Fruit fly (Drosophila melanogaster) whole organism, prepupa: Measurements from ENCODE around the gene amon.

Source experiments
- CG10669 ChIP-seq: fragments of 200-800 bp; sonication (Bioruptor generic); optimal IDR thresholded peaks from 3 replicates; lab custom pipeline; 2018; ENCODE audit warnings: missing biosample characterization, mild to moderate bottlenecking, missing genetic modification characterization, moderate library complexity
- CG11762 ChIP-seq: fragments of 200-800 bp; sonication (Bioruptor generic); optimal IDR thresholded peaks from 3 replicates; lab custom pipeline; 2016; ENCODE audit warnings: missing biosample characterization, missing genetic modification characterization; ENCODE audit not compliant: insufficient read depth
- CG11902 ChIP-seq: fragments of 200-800 bp; sonication (Bioruptor generic); optimal IDR thresholded peaks from 3 replicates; lab custom pipeline; 2016; ENCODE audit warnings: missing biosample characterization, missing genetic modification characterization
- CG1621 ChIP-seq: fragments of 200-800 bp; sonication (Bioruptor generic); optimal IDR thresholded peaks from 3 replicates; lab custom pipeline; 2018; ENCODE audit warnings: missing biosample characterization, mild to moderate bottlenecking, missing genetic modification characterization
- CG3032 ChIP-seq: fragments of 200-800 bp; optimal IDR thresholded peaks from 2 replicates; lab custom pipeline; 2019; ENCODE audit warnings: missing biosample characterization, mild to moderate bottlenecking, missing genetic modification characterization, moderate library complexity
- CG31627 ChIP-seq: fragments of 200-800 bp; sonication (Bioruptor generic); optimal IDR thresholded peaks from 3 replicates; lab custom pipeline; 2016; ENCODE audit warnings: missing biosample characterization, missing genetic modification characterization
- CG32006 ChIP-seq: fragments of 200-800 bp; sonication (Bioruptor generic); optimal IDR thresholded peaks from 3 replicates; lab custom pipeline; 2017; ENCODE audit warnings: missing biosample characterization, mild to moderate bottlenecking, missing genetic modification characterization
- CG3919 ChIP-seq: fragments of 200-800 bp; sonication (Bioruptor generic); optimal IDR thresholded peaks from 3 replicates; lab custom pipeline; 2016; ENCODE audit warnings: missing biosample characterization, missing genetic modification characterization
- CG4318 ChIP-seq: fragments of 200-800 bp; sonication (Bioruptor generic); optimal IDR thresholded peaks from 3 replicates; lab custom pipeline; 2017; ENCODE audit warnings: missing biosample characterization, mild to moderate bottlenecking, missing genetic modification characterization
- CG6276 ChIP-seq: fragments of 200-800 bp; sonication (Bioruptor generic); optimal IDR thresholded peaks from 2 replicates; lab custom pipeline; 2017; ENCODE audit warnings: missing biosample characterization, mild to moderate bottlenecking, missing genetic modification characterization
- CG6792 ChIP-seq: fragments of 200-800 bp; sonication (Bioruptor generic); optimal IDR thresholded peaks from 3 replicates; lab custom pipeline; 2016; ENCODE audit warnings: missing biosample characterization, missing genetic modification characterization
- CG6808 ChIP-seq: fragments of 200-800 bp; sonication (Bioruptor generic); optimal IDR thresholded peaks from 3 replicates; lab custom pipeline; 2017; ENCODE audit warnings: missing biosample characterization, missing genetic modification characterization, mild to moderate bottlenecking, moderate library complexity, missing genetic modification reagents
- CG6854 ChIP-seq: fragments of 200-800 bp; sonication (Bioruptor generic); optimal IDR thresholded peaks from 2 replicates; lab custom pipeline; 2017; ENCODE audit warnings: missing biosample characterization, mild to moderate bottlenecking, missing genetic modification characterization
- CG8632 ChIP-seq: fragments of 200-800 bp; sonication (Bioruptor generic); optimal IDR thresholded peaks from 3 replicates; lab custom pipeline; 2016; ENCODE audit warnings: missing biosample characterization, missing genetic modification characterization
- Eip75B ChIP-seq: fragments of 200-800 bp; sonication (Bioruptor generic); optimal IDR thresholded peaks from 3 replicates; lab custom pipeline; 2016; ENCODE audit warnings: missing biosample characterization, missing genetic modification characterization
- Eip78C ChIP-seq: fragments of 200-800 bp; sonication (Bioruptor generic); peaks from one replicate; lab custom pipeline; 2016; ENCODE audit warnings: missing biosample characterization, missing genetic modification characterization
- Ets21C ChIP-seq: fragments of 200-800 bp; sonication (Bioruptor generic); optimal IDR thresholded peaks from 3 replicates; lab custom pipeline; 2016; ENCODE audit warnings: missing biosample characterization, missing genetic modification characterization
- Ets96B ChIP-seq: fragments of 200-800 bp; optimal IDR thresholded peaks from 2 replicates; lab custom pipeline; 2019; ENCODE audit warnings: missing biosample characterization, mild to moderate bottlenecking, missing genetic modification characterization, moderate library complexity
- Gug ChIP-seq: fragments of 200-800 bp; sonication (Bioruptor generic); IDR thresholded peaks from 2 replicates; pipeline ENCODE4 v1.3.6; 2022; ENCODE audit warnings: missing biosample characterization, missing genetic modification characterization
- Hr38 ChIP-seq: sonication (Bioruptor generic); optimal IDR thresholded peaks from 2 replicates; lab custom pipeline; 2016; ENCODE audit warnings: missing biosample characterization, missing genetic modification characterization
- Hr4 ChIP-seq: fragments of 200-800 bp; sonication (Bioruptor generic); optimal IDR thresholded peaks from 3 replicates; lab custom pipeline; 2016; ENCODE audit warnings: missing biosample characterization, missing genetic modification characterization
- Lpt ChIP-seq: fragments of 200-800 bp; sonication (Bioruptor generic); optimal IDR thresholded peaks from 3 replicates; lab custom pipeline; 2016; ENCODE audit warnings: missing biosample characterization, missing genetic modification characterization
- Met ChIP-seq: fragments of 200-800 bp; sonication (Bioruptor generic); optimal IDR thresholded peaks from 3 replicates; lab custom pipeline; 2016; ENCODE audit warnings: missing biosample characterization, missing genetic modification characterization
- OdsH ChIP-seq: fragments of 200-800 bp; sonication (Bioruptor generic); optimal IDR thresholded peaks from 3 replicates; lab custom pipeline; 2016; ENCODE audit warnings: missing biosample characterization, missing genetic modification characterization
- Smox ChIP-seq: fragments of 200-800 bp; sonication (Bioruptor generic); optimal IDR thresholded peaks from 3 replicates; lab custom pipeline; 2016; ENCODE audit warnings: missing biosample characterization, missing genetic modification characterization
- Sox14 ChIP-seq: fragments of 200-800 bp; sonication (Bioruptor generic); optimal IDR thresholded peaks from 3 replicates; lab custom pipeline; 2016; ENCODE audit warnings: missing biosample characterization, missing genetic modification characterization
- Sox15 ChIP-seq: fragments of 200-800 bp; sonication (Bioruptor generic); optimal IDR thresholded peaks from 3 replicates; lab custom pipeline; 2016; ENCODE audit warnings: missing biosample characterization, missing genetic modification characterization
- achi ChIP-seq: fragments of 200-800 bp; sonication (Bioruptor generic); optimal IDR thresholded peaks from 3 replicates; lab custom pipeline; 2016; ENCODE audit warnings: missing biosample characterization, missing genetic modification characterization
- cyc ChIP-seq: fragments of 200-800 bp; sonication (Bioruptor generic); optimal IDR thresholded peaks from 3 replicates; lab custom pipeline; 2016; ENCODE audit warnings: missing biosample characterization, missing genetic modification characterization
- esn ChIP-seq: fragments of 200-800 bp; sonication (Bioruptor generic); optimal IDR thresholded peaks from 2 replicates; lab custom pipeline; 2016; ENCODE audit warnings: missing biosample characterization, mild to moderate bottlenecking, missing genetic modification characterization, moderate library complexity
- fd85E ChIP-seq: fragments of 200-800 bp; sonication (Bioruptor generic); optimal IDR thresholded peaks from 3 replicates; lab custom pipeline; 2016; ENCODE audit warnings: missing biosample characterization, missing genetic modification characterization
- fkh ChIP-seq: fragments of 200-800 bp; sonication (Bioruptor generic); optimal IDR thresholded peaks from 3 replicates; lab custom pipeline; 2017; ENCODE audit warnings: missing biosample characterization, mild to moderate bottlenecking, missing genetic modification characterization, moderate library complexity
- lz ChIP-seq: fragments of 200-800 bp; sonication (Bioruptor generic); optimal IDR thresholded peaks from 3 replicates; lab custom pipeline; 2016; ENCODE audit warnings: missing biosample characterization, missing genetic modification characterization
- net ChIP-seq: fragments of 200-800 bp; sonication (Bioruptor generic); optimal IDR thresholded peaks from 3 replicates; lab custom pipeline; 2016; ENCODE audit warnings: missing biosample characterization, missing genetic modification characterization
- salr ChIP-seq, 2 experiments: fragments of 200-800 bp; sonication (Bioruptor generic); optimal IDR thresholded peaks; 3 replicates each; lab custom pipeline; 2016 to 2018; ENCODE audit warnings: missing biosample characterization in 2 of 2, missing genetic modification characterization in 2 of 2, mild to moderate bottlenecking in 1 of 2
- spab ChIP-seq: fragments of 200-800 bp; sonication (Bioruptor generic); optimal IDR thresholded peaks from 2 replicates; lab custom pipeline; 2017; ENCODE audit warnings: missing biosample characterization, mild to moderate bottlenecking, missing genetic modification characterization, missing genetic modification reagents
- ss ChIP-seq, 2 experiments: fragments of 200-800 bp; sonication (Bioruptor generic); optimal IDR thresholded peaks; 2 replicates in 1 of 2; 3 replicates in 1 of 2; lab custom pipeline; 2017 to 2018; ENCODE audit warnings: mild to moderate bottlenecking in 2 of 2, missing biosample characterization in 2 of 2, missing genetic modification characterization in 2 of 2, moderate library complexity in 1 of 2
- topi ChIP-seq: fragments of 200-800 bp; sonication (Bioruptor generic); optimal IDR thresholded peaks from 3 replicates; lab custom pipeline; 2016; ENCODE audit warnings: missing biosample characterization, missing genetic modification characterization
- vri ChIP-seq: fragments of 200-800 bp; sonication (Bioruptor generic); optimal IDR thresholded peaks from 3 replicates; lab custom pipeline; 2016; ENCODE audit warnings: missing biosample characterization, mild to moderate bottlenecking, missing genetic modification characterization

Gene amon

DNA sequence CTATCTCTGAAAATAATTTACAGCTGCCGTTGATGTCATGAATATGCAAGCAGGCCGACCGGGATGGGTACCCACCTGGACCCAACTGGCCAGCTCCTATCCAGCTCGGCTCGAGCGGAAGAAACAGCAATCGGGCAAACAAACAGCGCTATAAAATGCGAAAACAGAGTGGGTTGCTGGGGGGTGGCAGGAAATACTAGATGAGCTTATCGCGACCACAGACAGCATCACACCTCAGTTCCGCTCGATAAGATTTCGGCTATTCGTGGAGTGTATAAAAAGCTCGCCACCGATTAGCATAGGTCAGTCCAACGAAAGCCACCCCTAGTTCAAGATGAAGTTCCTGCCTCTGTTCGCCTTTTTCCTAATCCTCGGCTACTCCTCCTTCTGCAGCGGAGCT is 14.5 kb upstream of the amon start, which contains the start of gene CG14245:
Gene CG14245 (plus strand): TSS at position 301 of the 400 bp plus-strand sequence.
- TF ChIP-seq Hr4 (GFP tag; lab: Kevin White, UChicago) (no peak), CG4318 (GFP tag; lab: Kevin White, UChicago) (no peak), esn (GFP tag; lab: Kevin White, UChicago) (no peak), CG6792 (no peak), CG10669 (GFP tag; lab: Kevin White, UChicago) (no peak), OdsH (GFP tag; lab: Kevin White, UChicago) (no peak), achi (no peak), CG6854 (no peak), lz (no peak), Ets96B (tag; lab: Kevin White, UChicago) (no peak), fkh (GFP tag; lab: Kevin White, UChicago) (no peak), Sox14 (GFP tag; lab: Kevin White, UChicago) (no peak), CG8632 (no peak), CG11762 (GFP tag; lab: Kevin White, UChicago) (no peak), topi (no peak), CG3919 (GFP tag; lab: Kevin White, UChicago) (no peak)

DNA sequence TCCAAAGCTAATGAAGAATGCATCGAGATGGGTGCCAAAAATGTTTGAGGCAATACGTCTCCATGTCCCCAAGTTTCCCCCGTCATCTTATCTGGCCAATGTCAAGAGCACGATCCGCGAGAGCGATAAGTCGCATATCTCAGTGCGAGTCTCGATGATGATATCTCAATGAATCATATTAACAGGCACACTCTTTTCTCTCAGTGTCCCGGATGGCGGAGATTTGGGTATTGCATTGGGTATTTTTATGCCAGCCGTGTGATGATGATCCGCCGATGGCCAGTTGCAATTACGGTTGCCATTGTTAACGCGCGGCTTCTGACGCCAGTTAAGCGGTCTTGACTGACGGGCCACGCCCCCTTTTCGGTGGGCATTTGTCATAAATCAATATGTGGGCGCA is 13.1 kb upstream of the amon start, which contains the start of gene CG14246:
Gene CG14246 (plus strand): TSS at position 301 of the 400 bp plus-strand sequence.
- TF ChIP-seq CG3032 (tag; lab: Kevin White, UChicago): no peak
- no peak for TF ChIP-seq CG1621 (tag; lab: Kevin White, UChicago)
- TF ChIP-seq esn (GFP tag; lab: Kevin White, UChicago): no peak

DNA sequence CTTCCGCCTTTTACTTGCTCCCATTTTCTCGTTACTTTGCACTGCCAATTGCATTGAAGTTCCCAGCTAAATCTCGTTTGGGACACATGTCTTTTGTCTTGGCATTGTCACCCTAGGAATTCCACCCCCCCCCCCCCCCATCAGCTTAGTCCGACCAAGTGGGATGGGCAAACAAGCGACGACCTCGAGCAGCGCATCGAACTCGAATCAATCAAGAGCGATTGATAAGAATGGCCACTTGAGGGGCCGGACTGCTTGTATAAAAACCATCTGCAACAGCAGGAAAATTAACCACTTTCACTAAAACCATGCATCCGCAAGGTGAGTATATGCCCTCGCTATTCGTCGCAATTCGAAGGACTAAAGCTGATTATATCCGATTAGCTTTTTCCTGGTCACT is 11.9 kb upstream of the amon start, which contains the start of gene CG14244:
Gene CG14244 (plus strand): TSS at position 301 of the 400 bp plus-strand sequence.
- TF ChIP-seq salr (GFP tag; optimal IDR thresholded peaks at IDR 0.05; lab: Kevin White, UChicago) (no peak), Ets96B (tag; lab: Kevin White, UChicago) (no peak), CG6854 (no peak), Met (GFP tag; lab: Kevin White, UChicago) (no peak), CG8632 (no peak), Eip78C (GFP tag; lab: Kevin White, UChicago) (no peak)

DNA sequence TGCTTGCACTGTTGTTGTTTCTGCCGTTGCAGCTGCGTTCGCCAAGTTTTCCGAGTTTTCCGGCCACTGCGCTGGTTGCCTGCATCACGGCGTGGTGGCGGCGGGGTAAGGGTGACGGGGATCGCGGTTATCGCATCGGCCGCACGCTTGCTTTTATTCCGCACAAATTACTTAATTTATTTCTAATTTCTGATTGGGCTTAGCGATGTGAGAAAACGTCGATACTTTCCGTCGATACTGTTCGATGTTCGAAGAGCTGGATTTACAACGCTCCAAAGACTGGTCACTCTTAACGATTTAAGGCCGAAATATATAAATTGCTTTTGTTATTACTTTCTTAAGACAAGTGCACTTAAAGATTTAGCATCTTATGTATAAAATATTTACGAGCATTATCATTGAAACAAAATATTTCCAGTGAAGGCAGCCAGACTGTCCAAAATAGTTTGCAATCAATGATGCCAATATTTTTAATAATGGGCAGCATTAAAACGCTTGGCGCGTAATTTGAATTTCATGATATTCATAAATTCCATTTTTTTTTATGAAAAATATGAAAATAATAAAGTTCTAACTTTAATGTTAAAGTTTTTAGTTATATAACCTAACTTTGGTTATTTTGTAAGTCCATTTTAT is 11.1 kb upstream of the amon start, which contains the start of gene CG6420:
Gene CG6420 (minus strand): TSS at position 240 of the 636 bp plus-strand sequence.
- TF ChIP-seq fkh (GFP tag; lab: Kevin White, UChicago) (no peak), vri (GFP tag; lab: Kevin White, UChicago) (peak; percentile 76), CG4318 (GFP tag; lab: Kevin White, UChicago) (no peak), Eip78C (GFP tag; lab: Kevin White, UChicago) (peak; percentile 16), Lpt (GFP tag; lab: Kevin White, UChicago) (no peak), CG6808 (GFP tag; lab: Kevin White, UChicago) (peak; percentile 100), CG6792 (no peak)

DNA sequence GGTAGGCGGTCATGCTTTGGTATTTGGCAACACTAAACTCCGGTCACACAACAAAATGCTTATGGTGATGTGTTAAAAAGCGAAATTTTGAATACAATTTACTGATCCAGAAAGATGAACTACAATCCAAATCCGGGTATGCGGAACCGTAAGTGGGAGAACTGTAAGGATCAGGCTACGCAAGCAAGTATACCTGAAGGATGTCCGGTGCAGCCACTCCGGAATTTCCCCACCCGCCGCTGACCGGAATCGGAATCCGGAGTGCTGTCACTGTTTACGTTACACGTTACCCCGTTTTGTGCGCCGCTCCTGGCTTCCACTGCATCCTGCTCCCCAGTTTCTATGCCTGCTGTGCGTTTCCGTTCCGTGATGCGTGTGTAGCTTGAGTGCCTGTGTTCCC is 3.9 kb upstream of the amon start, which contains the start of gene Yif1:
Gene Yif1 (plus strand): TSS at position 8 of the 400 bp plus-strand sequence.
- no peak for TF ChIP-seq achi
- peak; percentile 87 for TF ChIP-seq CG1621 (tag; lab: Kevin White, UChicago)
- no peak for TF ChIP-seq Sox15
- no peak for TF ChIP-seq CG3032 (tag; lab: Kevin White, UChicago)
- TF ChIP-seq OdsH (GFP tag; lab: Kevin White, UChicago): no peak

DNA sequence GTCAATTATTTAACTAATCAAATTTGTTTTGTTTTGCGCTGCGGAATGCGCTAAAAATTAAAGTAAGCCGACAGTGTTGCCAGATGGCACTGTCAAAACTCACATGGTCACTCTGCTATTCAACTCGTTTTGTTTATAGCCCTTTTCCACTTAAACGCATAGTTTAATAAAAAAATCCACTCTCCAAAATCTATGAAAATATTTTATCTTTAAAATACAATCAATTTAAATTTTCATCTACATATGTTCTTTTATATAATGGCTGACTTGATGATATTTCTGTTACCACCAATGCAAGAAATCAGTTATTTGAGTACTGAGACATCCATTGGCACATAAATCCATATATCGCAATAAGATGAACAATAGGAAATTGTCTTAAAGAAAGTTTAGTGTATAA is 3.3 kb upstream of the amon start, which contains the start of gene CG6425:
Gene CG6425 (minus strand): TSS at position 95 of the 400 bp plus-strand sequence.
- TF ChIP-seq OdsH (GFP tag; lab: Kevin White, UChicago) (no peak), Hr38 (no peak), CG32006 (GFP tag; lab: Kevin White, UChicago) (peak; percentile 41), Eip75B (no peak), esn (GFP tag; lab: Kevin White, UChicago) (peak; percentile 32), ss (GFP tag; optimal IDR thresholded peaks at IDR 0.05; lab: Kevin White, UChicago) (no peak), lz (peak; percentile 18), vri (GFP tag; lab: Kevin White, UChicago) (no peak), cyc (GFP tag; lab: Kevin White, UChicago) (peak; percentile 38), Gug (GFP tag; lab: Robert Waterston, UW) (no peak), fd85E (GFP tag; lab: Kevin White, UChicago) (no peak), topi (peak; percentile 23), spab (no peak), CG11902 (peak; percentile 25), Ets21C (GFP tag; lab: Kevin White, UChicago) (no peak), Smox (GFP tag; lab: Kevin White, UChicago) (no peak), CG3032 (tag; lab: Kevin White, UChicago) (peak; percentile 44), achi (no peak), net (no peak), CG6276 (GFP tag; lab: Kevin White, UChicago) (no peak), CG31627 (GFP tag; lab: Kevin White, UChicago) (peak; percentile 61)
